Worm (Caenorhabditis elegans) whole organism, mixed stage, embryonic: ENCODE data around the gene C17F4.3.

ENCODE experiments used
- blmp-1 ChIP-seq: fragments of 150-350 bp; optimal IDR thresholded peaks from 2 replicates; lab custom pipeline; 2014; ENCODE audit warnings: missing biosample characterization, missing genetic modification characterization
- ceh-39 ChIP-seq: fragments of 150-350 bp; optimal IDR thresholded peaks from 2 replicates; lab custom pipeline; 2014; ENCODE audit warnings: missing biosample characterization, missing genetic modification characterization
- ceh-83 ChIP-seq: fragments of 200-800 bp; sonication (Bioruptor generic); optimal IDR thresholded peaks from 2 replicates; lab custom pipeline; 2018; ENCODE audit warnings: mild to moderate bottlenecking, missing genetic modification characterization, missing compliant biosample characterization
- ces-1 ChIP-seq: fragments of 150-350 bp; optimal IDR thresholded peaks from 2 replicates; lab custom pipeline; 2014; ENCODE audit warnings: missing biosample characterization, missing genetic modification reagents, missing genetic modification characterization
- cnd-1 ChIP-seq: fragments of 200-800 bp; sonication (Bioruptor generic); optimal IDR thresholded peaks from 2 replicates; lab custom pipeline; 2018; ENCODE audit warnings: mild to moderate bottlenecking, missing genetic modification characterization, missing compliant biosample characterization
- elt-1 ChIP-seq: sonication (generic microtip); optimal IDR thresholded peaks from 2 replicates; lab custom pipeline; 2017; ENCODE audit warnings: missing genetic modification characterization, mild to moderate bottlenecking, missing compliant biosample characterization, antibody characterized with exemption, moderate library complexity, borderline replicate concordance; ENCODE audit not compliant: insufficient read depth
- elt-3 ChIP-seq: fragments of 150-350 bp; optimal IDR thresholded peaks from 2 replicates; lab custom pipeline; 2014; ENCODE audit warnings: missing biosample characterization, missing genetic modification characterization
- ham-2 ChIP-seq: fragments of 200-800 bp; sonication (Bioruptor generic); optimal IDR thresholded peaks from 2 replicates; lab custom pipeline; 2018; ENCODE audit warnings: mild to moderate bottlenecking, missing genetic modification characterization, missing compliant biosample characterization
- hlh-1 ChIP-seq: fragments of 150-350 bp; optimal IDR thresholded peaks from 2 replicates; lab custom pipeline; 2014; ENCODE audit warnings: missing biosample characterization, missing genetic modification reagents, missing genetic modification characterization
- lin-13 ChIP-seq: fragments of 150-350 bp; optimal IDR thresholded peaks from 2 replicates; lab custom pipeline; 2014; ENCODE audit warnings: missing biosample characterization, missing genetic modification characterization
- lin-32 ChIP-seq: fragments of 200-800 bp; sonication (Bioruptor generic); optimal IDR thresholded peaks from 2 replicates; lab custom pipeline; 2018; ENCODE audit warnings: mild to moderate bottlenecking, missing genetic modification characterization, missing compliant biosample characterization
- lsy-2 ChIP-seq: fragments of 150-350 bp; optimal IDR thresholded peaks from 2 replicates; lab custom pipeline; 2014; ENCODE audit warnings: missing biosample characterization, missing genetic modification characterization
- mab-5 ChIP-seq: fragments of 150-350 bp; optimal IDR thresholded peaks from 2 replicates; lab custom pipeline; 2014; ENCODE audit warnings: missing biosample characterization, missing genetic modification characterization
- mep-1 ChIP-seq: fragments of 150-350 bp; optimal IDR thresholded peaks from 2 replicates; lab custom pipeline; 2017; ENCODE audit warnings: missing biosample characterization, missing genetic modification reagents, missing genetic modification characterization, inconsistent platforms
- mls-2 ChIP-seq: sonication (generic microtip); optimal IDR thresholded peaks from 2 replicates; lab custom pipeline; 2016; ENCODE audit warnings: mild to moderate bottlenecking, missing genetic modification characterization, moderate library complexity, missing compliant biosample characterization
- nhr-12 ChIP-seq: fragments of 150-350 bp; optimal IDR thresholded peaks from 2 replicates; lab custom pipeline; 2014; ENCODE audit warnings: missing biosample characterization, missing genetic modification characterization
- nhr-2 ChIP-seq: fragments of 150-350 bp; optimal IDR thresholded peaks from 2 replicates; lab custom pipeline; 2014; ENCODE audit warnings: missing biosample characterization, missing genetic modification characterization
- nhr-237 ChIP-seq: fragments of 150-350 bp; optimal IDR thresholded peaks from 2 replicates; lab custom pipeline; 2014; ENCODE audit warnings: missing biosample characterization, missing genetic modification characterization
- nhr-28 ChIP-seq: fragments of 150-350 bp; optimal IDR thresholded peaks from 2 replicates; lab custom pipeline; 2014; ENCODE audit warnings: missing biosample characterization, missing genetic modification characterization
- nhr-76 ChIP-seq: sonication (generic microtip); optimal IDR thresholded peaks from 2 replicates; lab custom pipeline; 2017; ENCODE audit warnings: missing biosample characterization, missing genetic modification characterization
- pha-4 ChIP-seq: fragments of 150-350 bp; optimal IDR thresholded peaks from 2 replicates; lab custom pipeline; 2018; ENCODE audit warnings: missing biosample characterization, missing genetic modification reagents, missing genetic modification characterization
- sem-2 ChIP-seq: fragments of 200-800 bp; sonication (Bioruptor generic); optimal IDR thresholded peaks from 2 replicates; lab custom pipeline; 2018; ENCODE audit warnings: mild to moderate bottlenecking, missing genetic modification characterization, missing compliant biosample characterization
- snpc-4 ChIP-seq: fragments of 150-350 bp; optimal IDR thresholded peaks from 2 replicates; lab custom pipeline; 2014; ENCODE audit warnings: missing biosample characterization, missing genetic modification characterization
- sptf-1 ChIP-seq: sonication (generic microtip); optimal IDR thresholded peaks from 2 replicates; lab custom pipeline; 2017; ENCODE audit warnings: mild to moderate bottlenecking, missing genetic modification characterization, moderate library complexity, missing compliant biosample characterization
- tbx-8 ChIP-seq: fragments of 200-800 bp; sonication (Bioruptor generic); optimal IDR thresholded peaks from 2 replicates; lab custom pipeline; 2018; ENCODE audit warnings: mild to moderate bottlenecking, missing genetic modification characterization, moderate library complexity, missing compliant biosample characterization
- unc-120 ChIP-seq: sonication (generic microtip); optimal IDR thresholded peaks from 2 replicates; lab custom pipeline; 2017; ENCODE audit warnings: missing genetic modification characterization, missing compliant biosample characterization; ENCODE audit not compliant: poor library complexity, severe bottlenecking
- unc-62 ChIP-seq: fragments of 150-350 bp; optimal IDR thresholded peaks from 2 replicates; lab custom pipeline; 2014; ENCODE audit warnings: missing biosample characterization, missing genetic modification reagents, missing genetic modification characterization
- zip-8 ChIP-seq: fragments of 150-350 bp; optimal IDR thresholded peaks from 2 replicates; lab custom pipeline; 2014; ENCODE audit warnings: missing biosample characterization, missing genetic modification characterization
- ztf-11 ChIP-seq: fragments of 150-350 bp; optimal IDR thresholded peaks from 2 replicates; lab custom pipeline; 2014; ENCODE audit warnings: missing biosample characterization, missing genetic modification characterization

C17F4.3 gene

DNA sequence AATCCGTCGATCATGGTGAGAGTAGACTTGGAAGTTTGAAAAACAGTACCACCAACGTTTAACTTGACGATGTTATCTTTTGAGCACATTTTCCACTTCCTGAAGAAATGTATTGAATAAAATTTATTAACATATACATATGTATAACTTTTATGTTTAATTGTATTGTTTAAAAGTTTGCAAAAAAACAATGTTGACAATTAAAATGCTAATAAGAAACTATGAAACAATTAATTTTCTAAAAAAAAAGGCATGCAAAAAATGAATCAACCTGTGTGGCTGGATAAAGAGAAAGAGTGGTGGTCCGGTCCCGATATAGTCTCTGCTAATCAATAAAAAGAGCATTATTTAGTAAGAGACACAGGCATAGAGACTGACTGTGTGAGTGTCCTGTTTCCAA is 5.6 kb upstream of the C17F4.3 start, which contains the start of gene C17F4.8:
Gene C17F4.8, minus strand, starts transcription at position 101 of the 400 bp plus-strand sequence.
- TF ChIP-seq lsy-2 (tag; lab: Kevin White, UChicago): no peak
- no peak for TF ChIP-seq unc-62
- TF ChIP-seq cnd-1 (tag; lab: Kevin White, UChicago): no peak
- no peak for TF ChIP-seq ztf-11
- TF ChIP-seq nhr-12: no peak
- TF ChIP-seq sptf-1 (tag; lab: Kevin White, UChicago): no peak
- no peak for TF ChIP-seq ceh-83 (GFP tag; lab: Kevin White, UChicago)
- TF ChIP-seq tbx-8 (GFP tag; lab: Kevin White, UChicago): no peak
- no peak for TF ChIP-seq zip-8 (tag; lab: Kevin White, UChicago)
- no peak for TF ChIP-seq nhr-2 (tag; lab: Kevin White, UChicago)
- TF ChIP-seq mls-2 (tag; lab: Kevin White, UChicago): no peak
- no peak for TF ChIP-seq sem-2 (GFP tag; lab: Kevin White, UChicago)
- no peak for TF ChIP-seq ceh-39 (tag; lab: Kevin White, UChicago)
- TF ChIP-seq ham-2 (GFP tag; lab: Kevin White, UChicago): no peak
- no peak for TF ChIP-seq elt-1 (tag; lab: Kevin White, UChicago)
- no peak for TF ChIP-seq unc-120 (tag; lab: Kevin White, UChicago)
- no peak for TF ChIP-seq nhr-237 (tag; lab: Kevin White, UChicago)
- no peak for TF ChIP-seq lin-13 (tag; lab: Kevin White, UChicago)
- TF ChIP-seq hlh-1 (tag; lab: Kevin White, UChicago): no peak

- TF ChIP-seq pha-4 (tag; lab: Kevin White, UChicago) (no peak), ceh-83 (GFP tag; lab: Kevin White, UChicago) (no peak), ces-1 (GFP tag; lab: Kevin White, UChicago) (no peak), snpc-4 (tag; lab: Kevin White, UChicago) (no peak)
Measured at ce11 chrII:3237038-3237521, 3.2 kb upstream of the C17F4.3 start, which contains the start of the genes srz-67 and C17F4.11. srz-67 (minus strand) TSS chrII:3237138. C17F4.11 (plus strand) TSS chrII:3237471.

ce11 chrII:3241842-3242241 is 1.5 kb downstream of the C17F4.3 start:
- TF ChIP-seq elt-3 (tag; lab: Kevin White, UChicago): peak; percentile 88
- no peak for TF ChIP-seq lin-32 (GFP tag; lab: Kevin White, UChicago)
- no peak for TF ChIP-seq mab-5
- TF ChIP-seq mls-2 (tag; lab: Kevin White, UChicago): no peak
- TF ChIP-seq blmp-1: peak; percentile 10

- TF ChIP-seq nhr-76 (tag; lab: Kevin White, UChicago): no peak
- TF ChIP-seq unc-62: no peak
- TF ChIP-seq mep-1: no peak
- TF ChIP-seq mab-5: no peak
- TF ChIP-seq nhr-28 (tag; lab: Kevin White, UChicago): no peak
- no peak for TF ChIP-seq nhr-237 (tag; lab: Kevin White, UChicago)
- no peak for TF ChIP-seq sem-2 (GFP tag; lab: Kevin White, UChicago)
- no peak for TF ChIP-seq lin-13 (tag; lab: Kevin White, UChicago)
Measured at ce11 chrII:3244070-3244469, 3.8 kb downstream of the C17F4.3 start, which contains the start of gene C17F4.12. C17F4.12 (minus strand) TSS chrII:3244170.

DNA sequence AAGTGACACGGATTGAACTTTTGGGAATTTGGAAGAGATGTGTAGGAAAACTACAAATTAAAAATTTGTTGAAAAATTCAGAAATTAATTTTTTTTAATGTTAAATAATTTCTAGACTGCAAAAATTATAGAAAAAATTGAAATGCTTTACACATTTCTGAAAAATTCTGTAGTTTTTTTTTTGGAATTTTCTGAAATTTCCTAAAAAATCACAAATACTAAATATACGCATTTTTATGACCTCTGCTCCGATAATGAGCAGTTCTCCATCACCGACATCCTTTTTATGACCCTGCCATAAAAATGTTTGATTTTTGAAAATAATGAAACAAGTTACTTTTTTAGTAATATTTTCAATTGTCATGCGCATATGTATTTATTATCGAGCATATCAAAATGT is 4.5 kb downstream of the C17F4.3 start:
- TF ChIP-seq blmp-1 (no peak), ceh-39 (tag; lab: Kevin White, UChicago) (no peak), ces-1 (GFP tag; lab: Kevin White, UChicago) (no peak), mab-5 (no peak), unc-62 (no peak), lin-32 (GFP tag; lab: Kevin White, UChicago) (no peak), nhr-28 (tag; lab: Kevin White, UChicago) (no peak), hlh-1 (tag; lab: Kevin White, UChicago) (no peak), nhr-76 (tag; lab: Kevin White, UChicago) (no peak), ceh-83 (GFP tag; lab: Kevin White, UChicago) (no peak), lin-13 (tag; lab: Kevin White, UChicago) (no peak), mep-1 (no peak), unc-120 (tag; lab: Kevin White, UChicago) (no peak), elt-1 (tag; lab: Kevin White, UChicago) (no peak)
